Worm (Caenorhabditis elegans) whole organism, L4 larva: ENCODE measurements around the gene cyp-33C6.

ENCODE experiments used
- cey-2 ChIP-seq: sonication (generic microtip); optimal IDR thresholded peaks from 3 replicates; lab custom pipeline; 2017; ENCODE audit warnings: missing genetic modification characterization, mild to moderate bottlenecking, missing compliant biosample characterization, antibody characterized with exemption, borderline replicate concordance; ENCODE audit not compliant: insufficient read depth
- mdl-1 ChIP-seq, 2 experiments: fragments of 150-350 bp in 1 of 2; sonication (generic microtip) in 1 of 2; optimal IDR thresholded peaks; 2 replicates each; lab custom pipeline; 2014 to 2017; ENCODE audit warnings: missing biosample characterization in 2 of 2, missing genetic modification characterization in 2 of 2

ce11 chrV:2249310-2249709 lies at the start of gene cyp-33C6:
- no peak for TF ChIP-seq cey-2 (tag; lab: Kevin White, UChicago)
- TF ChIP-seq mdl-1 (tag; optimal IDR thresholded peaks at IDR 0.05; lab: Kevin White, UChicago): no peak
